Fruit fly (Drosophila melanogaster) whole organism, embryonic: ENCODE results near the gene CG9444.

Source experiments
- B-H2 ChIP-seq: fragments of 200-800 bp; sonication (Bioruptor generic); optimal IDR thresholded peaks from 2 replicates; lab custom pipeline; 2018; ENCODE audit warnings: missing biosample characterization, mild to moderate bottlenecking, missing genetic modification characterization
- Bteb2 ChIP-seq: fragments of 200-800 bp; sonication (Bioruptor generic); optimal IDR thresholded peaks from 2 replicates; lab custom pipeline; 2016; ENCODE audit warnings: missing biosample characterization, missing genetic modification characterization
- CG10979 ChIP-seq: fragments of 200-800 bp; sonication (Bioruptor generic); optimal IDR thresholded peaks from 2 replicates; lab custom pipeline; 2018; ENCODE audit warnings: missing biosample characterization, mild to moderate bottlenecking, missing genetic modification characterization, moderate library complexity
- CG11398 ChIP-seq: fragments of 200-800 bp; sonication (Bioruptor generic); optimal IDR thresholded peaks from 2 replicates; lab custom pipeline; 2016; ENCODE audit warnings: missing biosample characterization, missing genetic modification characterization
- CG11456 ChIP-seq: fragments of 200-800 bp; sonication (Bioruptor generic); IDR thresholded peaks from 3 replicates; pipeline ENCODE4 v1.3.6; 2022; ENCODE audit warnings: missing biosample characterization, missing genetic modification characterization
- CG1233 ChIP-seq: fragments of 200-800 bp; sonication (Bioruptor generic); optimal IDR thresholded peaks from 4 replicates; lab custom pipeline; 2018; ENCODE audit warnings: missing biosample characterization, mild to moderate bottlenecking, missing genetic modification characterization
- CG13624 ChIP-seq: fragments of 200-800 bp; sonication (Bioruptor generic); optimal IDR thresholded peaks from 2 replicates; lab custom pipeline; 2016; ENCODE audit warnings: missing biosample characterization, missing genetic modification characterization
- CG14710 ChIP-seq: fragments of 200-800 bp; sonication (Bioruptor generic); optimal IDR thresholded peaks from 3 replicates; lab custom pipeline; 2019; ENCODE audit warnings: missing biosample characterization, mild to moderate bottlenecking, missing genetic modification characterization, moderate library complexity
- CG15011 ChIP-seq: fragments of 200-800 bp; sonication (Bioruptor generic); optimal IDR thresholded peaks from 3 replicates; lab custom pipeline; 2018; ENCODE audit warnings: missing biosample characterization, mild to moderate bottlenecking, missing genetic modification characterization
- CG15696 ChIP-seq: fragments of 200-800 bp; sonication (Bioruptor generic); optimal IDR thresholded peaks from 2 replicates; lab custom pipeline; 2019; ENCODE audit warnings: missing biosample characterization, mild to moderate bottlenecking, missing genetic modification characterization, moderate library complexity
- CG16863 ChIP-seq: fragments of 200-800 bp; sonication (Bioruptor generic); optimal IDR thresholded peaks from 3 replicates; lab custom pipeline; 2016; ENCODE audit warnings: missing biosample characterization, missing genetic modification characterization
- CG17359 ChIP-seq: fragments of 200-800 bp; sonication (Bioruptor generic); optimal IDR thresholded peaks from 3 replicates; lab custom pipeline; 2018; ENCODE audit warnings: missing biosample characterization, mild to moderate bottlenecking, missing genetic modification characterization, moderate library complexity
- CG17361 ChIP-seq: fragments of 200-800 bp; sonication (Bioruptor generic); IDR thresholded peaks from 3 replicates; pipeline ENCODE4 v1.3.6; 2022; ENCODE audit warnings: missing biosample characterization, missing genetic modification characterization
- CG17568 ChIP-seq: fragments of 200-800 bp; sonication (Bioruptor generic); optimal IDR thresholded peaks from 2 replicates; lab custom pipeline; 2018; ENCODE audit warnings: missing biosample characterization, mild to moderate bottlenecking, missing genetic modification characterization, moderate library complexity
- CG1832 ChIP-seq: fragments of 200-800 bp; sonication (Bioruptor generic); optimal IDR thresholded peaks from 2 replicates; lab custom pipeline; 2017; ENCODE audit warnings: missing biosample characterization, mild to moderate bottlenecking, missing genetic modification characterization, inconsistent platforms
- CG2875 ChIP-seq: fragments of 200-800 bp; sonication (Bioruptor generic); optimal IDR thresholded peaks from 2 replicates; lab custom pipeline; 2017; ENCODE audit warnings: missing biosample characterization, mild to moderate bottlenecking, missing genetic modification characterization, missing genetic modification reagents
- CG3163 ChIP-seq: fragments of 200-800 bp; sonication (Bioruptor generic); optimal IDR thresholded peaks from 3 replicates; lab custom pipeline; 2016; ENCODE audit warnings: missing biosample characterization, missing genetic modification characterization
- CG5953 ChIP-seq: fragments of 200-800 bp; sonication (Bioruptor generic); IDR thresholded peaks from 2 replicates; pipeline ENCODE4 v1.3.6; 2022; ENCODE audit warnings: missing biosample characterization, missing genetic modification characterization
- CG6813 ChIP-seq: fragments of 200-800 bp; sonication (Bioruptor generic); optimal IDR thresholded peaks from 2 replicates; lab custom pipeline; 2017; ENCODE audit warnings: missing biosample characterization, missing genetic modification characterization, mild to moderate bottlenecking, moderate library complexity, missing genetic modification reagents
- CG6854 ChIP-seq: fragments of 200-800 bp; sonication (Bioruptor generic); optimal IDR thresholded peaks from 3 replicates; lab custom pipeline; 2017; ENCODE audit warnings: missing biosample characterization, mild to moderate bottlenecking, missing genetic modification characterization
- CG8924 ChIP-seq: fragments of 200-800 bp; optimal IDR thresholded peaks from 3 replicates; lab custom pipeline; 2019; ENCODE audit warnings: missing biosample characterization, mild to moderate bottlenecking, missing genetic modification characterization, moderate library complexity
- CG9609 ChIP-seq: fragments of 200-800 bp; sonication (Bioruptor generic); optimal IDR thresholded peaks from 3 replicates; lab custom pipeline; 2016; ENCODE audit warnings: missing biosample characterization, missing genetic modification characterization
- CTCF ChIP-seq: fragments of 200-800 bp; sonication (Bioruptor generic); optimal IDR thresholded peaks from 2 replicates; lab custom pipeline; 2017; ENCODE audit warnings: missing biosample characterization, mild to moderate bottlenecking, missing genetic modification characterization, moderate library complexity
- D19A ChIP-seq: fragments of 200-800 bp; optimal IDR thresholded peaks from 3 replicates; lab custom pipeline; 2019; ENCODE audit warnings: missing biosample characterization, mild to moderate bottlenecking, missing genetic modification characterization, moderate library complexity
- Dek ChIP-seq: fragments of 200-800 bp; sonication (Bioruptor generic); optimal IDR thresholded peaks from 3 replicates; lab custom pipeline; 2019; ENCODE audit warnings: missing biosample characterization, mild to moderate bottlenecking, missing genetic modification characterization, moderate library complexity
- E2f2 ChIP-seq: fragments of 200-800 bp; sonication (Bioruptor generic); IDR thresholded peaks from 2 replicates; pipeline ENCODE4 v1.3.6; 2022; ENCODE audit warnings: missing biosample characterization, missing genetic modification characterization
- Elba2 ChIP-seq: fragments of 200-800 bp; sonication (Bioruptor generic); optimal IDR thresholded peaks from 3 replicates; lab custom pipeline; 2016; ENCODE audit warnings: missing biosample characterization, missing genetic modification characterization
- HmgZ ChIP-seq: fragments of 200-800 bp; sonication (Bioruptor generic); optimal IDR thresholded peaks from 2 replicates; lab custom pipeline; 2018; ENCODE audit warnings: missing biosample characterization, mild to moderate bottlenecking, missing genetic modification characterization
- Hmr ChIP-seq: fragments of 200-800 bp; sonication (Bioruptor generic); optimal IDR thresholded peaks from 3 replicates; lab custom pipeline; 2017; ENCODE audit warnings: mild to moderate bottlenecking, missing biosample characterization, missing genetic modification reagents, missing genetic modification characterization
- Myb ChIP-seq: fragments of 200-800 bp; sonication (Bioruptor generic); optimal IDR thresholded peaks from 2 replicates; lab custom pipeline; 2016; ENCODE audit warnings: missing biosample characterization, missing genetic modification characterization
- Six4 ChIP-seq: fragments of 200-800 bp; sonication (Bioruptor generic); optimal IDR thresholded peaks from 2 replicates; lab custom pipeline; 2016; ENCODE audit warnings: missing biosample characterization, missing genetic modification characterization
- Stat92E ChIP-seq, 3 experiments: fragments of >200 bp in 2 of 3; fragments of 200-800 bp in 1 of 3; sonication (Bioruptor generic) in 1 of 3; optimal IDR thresholded peaks; 2 replicates each; lab custom pipeline; 2017 to 2019; ENCODE audit warnings: missing biosample characterization in 3 of 3, missing genetic modification characterization in 3 of 3, mild to moderate bottlenecking in 1 of 3, moderate library complexity in 1 of 3
- YL-1 ChIP-seq: fragments of 200-800 bp; sonication (Bioruptor generic); optimal IDR thresholded peaks from 3 replicates; lab custom pipeline; 2017; ENCODE audit warnings: missing biosample characterization, mild to moderate bottlenecking, missing genetic modification characterization
- ab ChIP-seq: fragments of 200-800 bp; sonication (Bioruptor generic); optimal IDR thresholded peaks from 2 replicates; lab custom pipeline; 2016; ENCODE audit warnings: missing biosample characterization, missing genetic modification characterization
- chm ChIP-seq: fragments of 200-800 bp; sonication (Bioruptor generic); IDR thresholded peaks from 2 replicates; pipeline ENCODE4 v1.3.6; 2022; ENCODE audit warnings: missing biosample characterization, missing genetic modification characterization
- dmrt11E ChIP-seq: fragments of 200-800 bp; sonication (Bioruptor generic); optimal IDR thresholded peaks from 3 replicates; lab custom pipeline; 2018; ENCODE audit warnings: missing biosample characterization, mild to moderate bottlenecking, missing genetic modification characterization, moderate library complexity
- dpn ChIP-seq, 2 experiments: fragments of 200-800 bp; sonication (Bioruptor generic); optimal IDR thresholded peaks; 3 replicates each; lab custom pipeline; 2016; ENCODE audit warnings: missing biosample characterization in 2 of 2, missing genetic modification characterization in 2 of 2
- exex ChIP-seq: fragments of 200-800 bp; sonication (Bioruptor generic); optimal IDR thresholded peaks from 4 replicates; lab custom pipeline; 2018; ENCODE audit warnings: missing biosample characterization, mild to moderate bottlenecking, missing genetic modification characterization, moderate library complexity
- ind ChIP-seq: fragments of 200-800 bp; sonication (Bioruptor generic); optimal IDR thresholded peaks from 3 replicates; lab custom pipeline; 2016; ENCODE audit warnings: missing biosample characterization, missing genetic modification characterization
- insv ChIP-seq, 2 experiments: fragments of 200-800 bp; sonication (Bioruptor generic); optimal IDR thresholded peaks; 3 replicates each; lab custom pipeline; 2016 to 2018; ENCODE audit warnings: missing biosample characterization in 2 of 2, missing genetic modification characterization in 2 of 2
- prd ChIP-seq, 3 experiments: fragments of >200 bp in 2 of 3; fragments of 200-800 bp in 1 of 3; sonication (Bioruptor generic) in 1 of 3; optimal IDR thresholded peaks in 2 of 3; IDR thresholded peaks in 1 of 3; 2 replicates in 2 of 3; 3 replicates in 1 of 3; pipeline versions ENCODE4 v1.3.6 to Lab custom; 2017 to 2022; ENCODE audit warnings: missing biosample characterization in 1 of 3, missing genetic modification characterization in 1 of 3
- pum ChIP-seq: fragments of 200-800 bp; sonication (Bioruptor generic); optimal IDR thresholded peaks from 2 replicates; lab custom pipeline; 2016; ENCODE audit warnings: missing biosample characterization, missing genetic modification characterization
- pzg ChIP-seq: fragments of 200-800 bp; sonication (Bioruptor generic); optimal IDR thresholded peaks from 3 replicates; lab custom pipeline; 2018; ENCODE audit warnings: missing biosample characterization, mild to moderate bottlenecking, missing genetic modification characterization, moderate library complexity
- repo ChIP-seq: fragments of 200-800 bp; sonication (Bioruptor generic); optimal IDR thresholded peaks from 2 replicates; lab custom pipeline; 2016; ENCODE audit warnings: missing biosample characterization, missing genetic modification characterization
- shn ChIP-seq: fragments of 200-800 bp; sonication (Bioruptor generic); optimal IDR thresholded peaks from 3 replicates; lab custom pipeline; 2016; ENCODE audit warnings: missing biosample characterization, missing genetic modification characterization
- tin ChIP-seq: fragments of 200-800 bp; sonication (Bioruptor generic); optimal IDR thresholded peaks from 3 replicates; lab custom pipeline; 2016; ENCODE audit warnings: missing biosample characterization, missing genetic modification characterization
- toy ChIP-seq: fragments of 200-800 bp; sonication (Bioruptor generic); IDR thresholded peaks from 2 replicates; pipeline ENCODE4 v1.3.6; 2022; ENCODE audit warnings: missing biosample characterization, missing genetic modification characterization
- tx ChIP-seq: fragments of 200-800 bp; sonication (Bioruptor generic); optimal IDR thresholded peaks from 2 replicates; lab custom pipeline; 2016; ENCODE audit warnings: missing biosample characterization, missing genetic modification characterization
- vvl ChIP-seq: fragments of 200-800 bp; sonication (Bioruptor generic); IDR thresholded peaks from 2 replicates; pipeline ENCODE4 v1.3.6; 2022; ENCODE audit warnings: missing biosample characterization, missing genetic modification characterization
- wdn ChIP-seq: fragments of 200-800 bp; sonication (Bioruptor generic); IDR thresholded peaks from 2 replicates; pipeline ENCODE4 v1.3.6; 2022; ENCODE audit warnings: missing biosample characterization, missing genetic modification characterization

Gene CG9444

dm6 chr3R:9705008-9705628, 21.1 kb upstream of the CG9444 start, which contains the start of gene Unc-115a (continued):
- TF ChIP-seq D19A: peak; percentile 14
- TF ChIP-seq CG16863 (GFP tag; lab: Kevin White, UChicago): peak; percentile 37
- TF ChIP-seq CG17568 (GFP tag; lab: Kevin White, UChicago): no peak
- TF ChIP-seq CG17361 (GFP tag; lab: Robert Waterston, UW): no peak
- peak; percentile 20 for TF ChIP-seq shn (GFP tag; lab: Kevin White, UChicago)
- no peak for TF ChIP-seq CG15696 (tag; lab: Kevin White, UChicago)
- TF ChIP-seq pzg (GFP tag; lab: Kevin White, UChicago): peak; percentile 97
- peak; percentile 61 for TF ChIP-seq repo (GFP tag; lab: Kevin White, UChicago)
- peak; percentile 58 for TF ChIP-seq CG3163 (GFP tag; lab: Kevin White, UChicago)
- peak; percentile 17 for TF ChIP-seq dmrt11E (tag; lab: Kevin White, UChicago)
- peak; percentile 57 for TF ChIP-seq CG17359 (tag; lab: Kevin White, UChicago)
- TF ChIP-seq pum (GFP tag; lab: Kevin White, UChicago): peak; percentile 6
- TF ChIP-seq CG1832 (GFP tag; lab: Kevin White, UChicago): no peak
- peak; percentile 5 for TF ChIP-seq CG1233 (GFP tag; lab: Kevin White, UChicago)
- TF ChIP-seq CTCF (GFP tag; lab: Kevin White, UChicago): peak; percentile 79
- peak; percentile 71 for TF ChIP-seq Dek (tag; lab: Kevin White, UChicago)
- TF ChIP-seq HmgZ (tag; lab: Kevin White, UChicago): peak; percentile 92
- TF ChIP-seq YL-1 (GFP tag; lab: Kevin White, UChicago): peak; percentile 75
- peak; percentile 45 for TF ChIP-seq tin (GFP tag; lab: Kevin White, UChicago)
- TF ChIP-seq Six4: peak; percentile 23
- TF ChIP-seq Elba2 (GFP tag; lab: Kevin White, UChicago): peak; percentile 20
- TF ChIP-seq vvl: no peak
- TF ChIP-seq exex: no peak
- peak; percentile 78 for TF ChIP-seq CG13624
- peak in 1 of 2 experiments; percentile 87 for TF ChIP-seq insv (GFP tag; optimal IDR thresholded peaks at IDR 0.05; lab: Kevin White, UChicago)
- no peak for TF ChIP-seq prd (optimal IDR thresholded peaks at IDR 0.05; lab: Kevin White, UChicago)
- TF ChIP-seq prd (GFP tag; IDR thresholded peaks at IDR 0.05; lab: Robert Waterston, UW): no peak
- TF ChIP-seq dpn (GFP tag; optimal IDR thresholded peaks at IDR 0.05; lab: Kevin White, UChicago): peak; percentile 36 to 47
- TF ChIP-seq CG6813 (GFP tag; lab: Kevin White, UChicago): peak; percentile 54
- peak; percentile 12 for TF ChIP-seq tx
- TF ChIP-seq CG10979: peak; percentile 36
- TF ChIP-seq Stat92E (GFP tag; optimal IDR thresholded peaks at IDR 0.05; lab: Kevin White, UChicago): peak in 1 of 3 experiments; percentile 53
- no peak for TF ChIP-seq chm (GFP tag; lab: Robert Waterston, UW)
- TF ChIP-seq CG15011 (GFP tag; lab: Kevin White, UChicago): no peak
- TF ChIP-seq B-H2 (GFP tag; lab: Kevin White, UChicago): peak; percentile 78
- peak; percentile 72 for TF ChIP-seq Myb (GFP tag; lab: Kevin White, UChicago)
- TF ChIP-seq CG11456 (GFP tag; lab: Robert Waterston, UW): no peak
- TF ChIP-seq CG9609 (GFP tag; lab: Kevin White, UChicago): peak; percentile 9
- no peak for TF ChIP-seq CG5953 (GFP tag; lab: Robert Waterston, UW)
- TF ChIP-seq Hmr (GFP tag; lab: Kevin White, UChicago): peak; percentile 83
- TF ChIP-seq CG2875 (GFP tag; lab: Kevin White, UChicago): peak; percentile 27
- no peak for TF ChIP-seq ab
- no peak for TF ChIP-seq E2f2 (GFP tag; lab: Robert Waterston, UW)
- TF ChIP-seq ind (GFP tag; lab: Kevin White, UChicago): no peak
- no peak for TF ChIP-seq wdn (GFP tag; lab: Robert Waterston, UW)
- TF ChIP-seq CG6854 (GFP tag; lab: Kevin White, UChicago): peak; percentile 28
- peak; percentile 75 for TF ChIP-seq CG14710
- TF ChIP-seq Bteb2 (GFP tag; lab: Kevin White, UChicago): peak; percentile 48
- no peak for TF ChIP-seq toy (GFP tag; lab: Robert Waterston, UW)
- TF ChIP-seq CG8924 (tag; lab: Kevin White, UChicago): peak; percentile 66
- peak; percentile 55 for TF ChIP-seq CG11398 (GFP tag; lab: Kevin White, UChicago)
